Fruit fly (Drosophila melanogaster): Measurements from ENCODE around the gene CG44869.

- TF ChIP-seq Dfd (GFP tag; optimal IDR thresholded peaks at IDR 0.05), result no peak
- peak; percentile 3 for TF ChIP-seq OdsH (GFP tag; optimal IDR thresholded peaks at IDR 0.05)
- TF ChIP-seq Hr78 (GFP tag; optimal IDR thresholded peaks at IDR 0.05), result no peak
- no peak for TF ChIP-seq Jra (GFP tag; optimal IDR thresholded peaks at IDR 0.05)
- no peak for TF ChIP-seq GATAd (GFP tag; optimal IDR thresholded peaks at IDR 0.05)
- peak; percentile 52 for TF ChIP-seq h (GFP tag; optimal IDR thresholded peaks at IDR 0.05)
Observed at dm6 chr2L:15401860-15402259, 16.3 kb downstream of the CG44869 start.
